Worm (Caenorhabditis elegans) whole organism, L3 larva: ENCODE results near the gene dyf-3.
A peak's percentile ranks its signal among the peaks of the same experiment; 100 is the strongest.

Experiments used
- R02D3.7 ChIP-seq: fragments of 150-350 bp; optimal IDR thresholded peaks from 2 replicates; lab custom pipeline; 2014; ENCODE audit warnings: missing biosample characterization, missing genetic modification characterization
- ZK546.5 ChIP-seq: sonication (generic microtip); optimal IDR thresholded peaks from 2 replicates; lab custom pipeline; 2017; ENCODE audit warnings: missing biosample characterization, missing genetic modification characterization
- aly-2 ChIP-seq: fragments of 150-350 bp; optimal IDR thresholded peaks from 2 replicates; lab custom pipeline; 2014; ENCODE audit warnings: missing biosample characterization, missing genetic modification characterization
- ama-1 ChIP-seq: fragments of 150-350 bp; optimal IDR thresholded peaks from 2 replicates; lab custom pipeline; 2018
- ceh-16 ChIP-seq: sonication (generic microtip); optimal IDR thresholded peaks from 2 replicates; lab custom pipeline; 2017; ENCODE audit warnings: missing biosample characterization, missing genetic modification characterization
- ceh-28 ChIP-seq: fragments of 150-350 bp; optimal IDR thresholded peaks from 2 replicates; lab custom pipeline; 2014; ENCODE audit warnings: missing biosample characterization, missing genetic modification reagents, missing genetic modification characterization
- daf-12 ChIP-seq: fragments of 150-350 bp; optimal IDR thresholded peaks from 2 replicates; lab custom pipeline; 2014; ENCODE audit warnings: missing biosample characterization, missing genetic modification reagents, missing genetic modification characterization
- egl-5 ChIP-seq: fragments of 150-350 bp; optimal IDR thresholded peaks from 2 replicates; lab custom pipeline; 2017; ENCODE audit warnings: missing biosample characterization, missing genetic modification reagents, missing genetic modification characterization, inconsistent platforms
- elt-1 ChIP-seq: fragments of 150-350 bp; optimal IDR thresholded peaks from 2 replicates; lab custom pipeline; 2014; ENCODE audit warnings: missing biosample characterization, missing genetic modification characterization
- elt-2 ChIP-seq: sonication (generic microtip); optimal IDR thresholded peaks from 2 replicates; lab custom pipeline; 2016; ENCODE audit warnings: missing genetic modification reagents, mild to moderate bottlenecking, missing genetic modification characterization, missing compliant biosample characterization
- fkh-10 ChIP-seq: sonication (generic microtip); optimal IDR thresholded peaks from 2 replicates; lab custom pipeline; 2017; ENCODE audit warnings: missing biosample characterization, missing genetic modification reagents, missing genetic modification characterization
- fkh-2 ChIP-seq: fragments of 150-350 bp; optimal IDR thresholded peaks from 2 replicates; lab custom pipeline; 2014; ENCODE audit warnings: missing biosample characterization, missing genetic modification reagents, missing genetic modification characterization
- fos-1 ChIP-seq: fragments of 150-350 bp; optimal IDR thresholded peaks from 2 replicates; lab custom pipeline; 2014; ENCODE audit warnings: missing biosample characterization, missing genetic modification characterization
- hmg-11 ChIP-seq: sonication (generic microtip); optimal IDR thresholded peaks from 2 replicates; lab custom pipeline; 2016; ENCODE audit warnings: missing genetic modification characterization, missing compliant biosample characterization
- jun-1 ChIP-seq: fragments of 150-350 bp; optimal IDR thresholded peaks from 2 replicates; lab custom pipeline; 2014; ENCODE audit warnings: missing biosample characterization, missing genetic modification reagents, missing genetic modification characterization
- lin-15B ChIP-seq: fragments of 150-350 bp; optimal IDR thresholded peaks from 2 replicates; lab custom pipeline; 2014; ENCODE audit warnings: missing biosample characterization, missing genetic modification characterization
- mdl-1 ChIP-seq: fragments of 150-350 bp; optimal IDR thresholded peaks from 2 replicates; lab custom pipeline; 2014; ENCODE audit warnings: missing biosample characterization, missing genetic modification characterization
- mml-1 ChIP-seq: fragments of 150-350 bp; sonication (generic microtip); optimal IDR thresholded peaks from 3 replicates; lab custom pipeline; 2014; ENCODE audit warnings: missing biosample characterization, missing genetic modification characterization
- nfya-1 ChIP-seq: sonication (generic microtip); optimal IDR thresholded peaks from 2 replicates; lab custom pipeline; 2017; ENCODE audit warnings: missing genetic modification characterization, mild to moderate bottlenecking, missing compliant biosample characterization, antibody characterized with exemption, moderate library complexity; ENCODE audit not compliant: insufficient read depth
- nhr-12 ChIP-seq: fragments of 150-350 bp; optimal IDR thresholded peaks from 2 replicates; lab custom pipeline; 2014; ENCODE audit warnings: missing biosample characterization, missing genetic modification characterization
- nhr-23 ChIP-seq: fragments of 150-350 bp; optimal IDR thresholded peaks from 2 replicates; lab custom pipeline; 2014; ENCODE audit warnings: missing biosample characterization, missing genetic modification reagents, missing genetic modification characterization
- nhr-25 ChIP-seq: sonication (generic microtip); optimal IDR thresholded peaks from 2 replicates; lab custom pipeline; 2017; ENCODE audit warnings: missing biosample characterization, missing genetic modification characterization
- nhr-28 ChIP-seq: fragments of 150-350 bp; optimal IDR thresholded peaks from 2 replicates; lab custom pipeline; 2014; ENCODE audit warnings: missing biosample characterization, missing genetic modification characterization
- nhr-43 ChIP-seq: sonication (generic microtip); optimal IDR thresholded peaks from 2 replicates; lab custom pipeline; 2016; ENCODE audit warnings: mild to moderate bottlenecking, missing genetic modification characterization, missing compliant biosample characterization; ENCODE audit not compliant: poor library complexity, severe bottlenecking
- nhr-67 ChIP-seq: fragments of 150-350 bp; optimal IDR thresholded peaks from 2 replicates; lab custom pipeline; 2014; ENCODE audit warnings: missing biosample characterization, missing genetic modification characterization
- nhr-76 ChIP-seq: fragments of 150-350 bp; sonication (generic microtip); optimal IDR thresholded peaks from 5 replicates; lab custom pipeline; 2014; ENCODE audit warnings: missing biosample characterization, missing genetic modification characterization
- pqm-1 ChIP-seq: fragments of 150-350 bp; optimal IDR thresholded peaks from 2 replicates; lab custom pipeline; 2017; ENCODE audit warnings: missing biosample characterization, missing genetic modification characterization, inconsistent platforms
- sea-2 ChIP-seq: fragments of 150-350 bp; sonication (generic microtip); optimal IDR thresholded peaks from 4 replicates; lab custom pipeline; 2014; ENCODE audit warnings: missing biosample characterization, missing genetic modification reagents, missing genetic modification characterization
- snpc-4 ChIP-seq: fragments of 150-350 bp; optimal IDR thresholded peaks from 2 replicates; lab custom pipeline; 2014; ENCODE audit warnings: missing biosample characterization, missing genetic modification characterization
- tbx-2 ChIP-seq: sonication (generic microtip); optimal IDR thresholded peaks from 2 replicates; lab custom pipeline; 2016; ENCODE audit warnings: mild to moderate bottlenecking, missing genetic modification characterization, missing compliant biosample characterization
- unc-39 ChIP-seq: sonication (generic microtip); optimal IDR thresholded peaks from 4 replicates; lab custom pipeline; 2017; ENCODE audit warnings: missing biosample characterization, missing genetic modification characterization
- unc-62 ChIP-seq: fragments of 150-350 bp; sonication (generic microtip); optimal IDR thresholded peaks from 4 replicates; lab custom pipeline; 2014; ENCODE audit warnings: missing biosample characterization, missing genetic modification reagents, missing genetic modification characterization
- zag-1 ChIP-seq: fragments of 150-350 bp; optimal IDR thresholded peaks from 2 replicates; lab custom pipeline; 2014; ENCODE audit warnings: missing biosample characterization, missing genetic modification characterization
- ztf-11 ChIP-seq: fragments of 150-350 bp; optimal IDR thresholded peaks from 2 replicates; lab custom pipeline; 2014; ENCODE audit warnings: missing biosample characterization, missing genetic modification characterization
- ztf-4 ChIP-seq: fragments of 150-350 bp; optimal IDR thresholded peaks from 2 replicates; lab custom pipeline; 2014; ENCODE audit warnings: missing biosample characterization, missing genetic modification characterization

Gene dyf-3

ce11 chrIV:3384047-3384446 lies 15.0 kb downstream of the dyf-3 start, which contains the start of gene B0546.4:
B0546.4 (minus strand) TSS chrIV:3384147.
- no peak for TF ChIP-seq fkh-2 (tag; lab: Kevin White, UChicago)
- no peak for TF ChIP-seq aly-2 (tag; lab: Kevin White, UChicago)
- no peak for TF ChIP-seq pqm-1 (tag; lab: Kevin White, UChicago)
- no peak for TF ChIP-seq ztf-4 (tag; lab: Kevin White, UChicago)
- no peak for TF ChIP-seq jun-1 (tag; lab: Kevin White, UChicago)
- TF ChIP-seq elt-2 (tag; lab: Kevin White, UChicago): no peak
- TF ChIP-seq elt-1 (tag; lab: Kevin White, UChicago): no peak
- TF ChIP-seq fkh-10 (GFP tag; lab: Kevin White, UChicago): no peak
- TF ChIP-seq mdl-1: no peak
- TF ChIP-seq nfya-1 (tag; lab: Kevin White, UChicago): no peak
- TF ChIP-seq nhr-25 (tag; lab: Kevin White, UChicago): no peak
- no peak for TF ChIP-seq ama-1 (lab: Kevin White, UChicago)
- TF ChIP-seq unc-62 (GFP tag; lab: Kevin White, UChicago): no peak
- TF ChIP-seq nhr-67 (tag; lab: Kevin White, UChicago): no peak
- TF ChIP-seq egl-5 (tag; lab: Kevin White, UChicago): no peak

- no peak for TF ChIP-seq nhr-67 (tag; lab: Kevin White, UChicago)
- no peak for TF ChIP-seq nhr-28 (tag; lab: Kevin White, UChicago)
- TF ChIP-seq mml-1: no peak
- no peak for TF ChIP-seq ZK546.5
- no peak for TF ChIP-seq lin-15B (tag; lab: Kevin White, UChicago)
- no peak for TF ChIP-seq egl-5 (tag; lab: Kevin White, UChicago)
- no peak for TF ChIP-seq aly-2 (tag; lab: Kevin White, UChicago)
- no peak for TF ChIP-seq hmg-11 (tag; lab: Kevin White, UChicago)
- TF ChIP-seq R02D3.7: no peak
- no peak for TF ChIP-seq sea-2 (GFP tag; lab: Kevin White, UChicago)
- TF ChIP-seq ceh-16 (tag; lab: Kevin White, UChicago): no peak
- TF ChIP-seq, all 47 proteins: peak for 0
Observed at ce11 chrIV:3383203-3383602, 15.8 kb downstream of the dyf-3 start.

ce11 chrIV:3382338-3382907 lies 16.6 kb downstream of the dyf-3 start, which contains the start of gene B0546.3:
B0546.3 (minus strand) TSS chrIV:3382841.
- TF ChIP-seq aly-2 (tag; lab: Kevin White, UChicago): no peak
- peak; percentile 69 for TF ChIP-seq ama-1 (lab: Kevin White, UChicago)
- no peak for TF ChIP-seq nhr-12
- no peak for TF ChIP-seq R02D3.7
- peak; percentile 2 for TF ChIP-seq elt-2 (tag; lab: Kevin White, UChicago)
- TF ChIP-seq nhr-28 (tag; lab: Kevin White, UChicago): no peak
- peak; percentile 13 for TF ChIP-seq nhr-23 (tag; lab: Kevin White, UChicago)
- no peak for TF ChIP-seq ceh-28

- no peak for TF ChIP-seq tbx-2 (tag; lab: Kevin White, UChicago)
- TF ChIP-seq daf-12 (tag; lab: Kevin White, UChicago): no peak
- TF ChIP-seq fos-1 (tag; lab: Kevin White, UChicago): no peak
- TF ChIP-seq nhr-25 (tag; lab: Kevin White, UChicago): no peak
- no peak for TF ChIP-seq ztf-4 (tag; lab: Kevin White, UChicago)
- TF ChIP-seq nhr-67 (tag; lab: Kevin White, UChicago): no peak
- no peak for TF ChIP-seq mml-1
- TF ChIP-seq unc-62 (GFP tag; lab: Kevin White, UChicago): no peak
- no peak for TF ChIP-seq ceh-16 (tag; lab: Kevin White, UChicago)
- TF ChIP-seq unc-39: no peak
- TF ChIP-seq ztf-11 (tag; lab: Kevin White, UChicago): no peak
- TF ChIP-seq nhr-43: no peak
- TF ChIP-seq zag-1 (tag; lab: Kevin White, UChicago): no peak
- no peak for TF ChIP-seq nhr-76 (tag; lab: Kevin White, UChicago)
- no peak for TF ChIP-seq snpc-4
- no peak for TF ChIP-seq lin-15B (tag; lab: Kevin White, UChicago)
- no peak for TF ChIP-seq fkh-10 (GFP tag; lab: Kevin White, UChicago)
Observed at ce11 chrIV:3378080-3378804, 20.8 kb downstream of the dyf-3 start, which contains the start of gene otub-4. otub-4 (minus strand) TSS chrIV:3378130.
